Worm (Caenorhabditis elegans) whole organism, L1 larva: ENCODE measurements around the gene srr-4.

Experiments
- F16B12.6 ChIP-seq: fragments of 150-350 bp; optimal IDR thresholded peaks from 2 replicates; lab custom pipeline; 2014; ENCODE audit warnings: missing biosample characterization, missing genetic modification characterization
- aha-1 ChIP-seq: fragments of 150-350 bp; optimal IDR thresholded peaks from 2 replicates; lab custom pipeline; 2014; ENCODE audit warnings: missing biosample characterization, missing genetic modification characterization
- aly-2 ChIP-seq: fragments of 150-350 bp; optimal IDR thresholded peaks from 2 replicates; lab custom pipeline; 2014; ENCODE audit warnings: missing biosample characterization, missing genetic modification characterization
- ama-1 ChIP-seq: fragments of 150-350 bp; optimal IDR thresholded peaks from 2 replicates; lab custom pipeline; 2014
- ceh-63 ChIP-seq: fragments of 200-800 bp; sonication (Bioruptor generic); optimal IDR thresholded peaks from 2 replicates; lab custom pipeline; 2018; ENCODE audit warnings: mild to moderate bottlenecking, missing genetic modification characterization, missing compliant biosample characterization
- ceh-88 ChIP-seq: fragments of 200-800 bp; sonication (Bioruptor generic); IDR thresholded peaks from 2 replicates; pipeline ENCODE4 v1.3.6; 2022; ENCODE audit warnings: missing genetic modification characterization, missing compliant biosample characterization
- ceh-90 ChIP-seq: sonication (generic microtip); optimal IDR thresholded peaks from 2 replicates; lab custom pipeline; 2016; ENCODE audit warnings: missing genetic modification characterization, missing compliant biosample characterization
- ces-1 ChIP-seq: fragments of 150-350 bp; optimal IDR thresholded peaks from 2 replicates; lab custom pipeline; 2014; ENCODE audit warnings: missing biosample characterization, missing genetic modification reagents, missing genetic modification characterization
- dsc-1 ChIP-seq: sonication (generic microtip); optimal IDR thresholded peaks from 2 replicates; lab custom pipeline; 2016; ENCODE audit warnings: mild to moderate bottlenecking, missing genetic modification characterization, missing compliant biosample characterization
- egl-13 ChIP-seq: sonication (generic microtip); optimal IDR thresholded peaks from 2 replicates; lab custom pipeline; 2016; ENCODE audit warnings: missing genotype, missing genetic modification reagents, missing genetic modification characterization, missing compliant biosample characterization
- egl-27 ChIP-seq, 2 experiments: fragments of 150-350 bp in 1 of 2; sonication (generic microtip); optimal IDR thresholded peaks; 3 replicates each; lab custom pipeline; 2017 to 2018; ENCODE audit warnings: missing biosample characterization in 2 of 2, missing genetic modification characterization in 2 of 2, missing genetic modification reagents in 2 of 2
- elt-2 ChIP-seq: sonication (generic microtip); optimal IDR thresholded peaks from 2 replicates; lab custom pipeline; 2016; ENCODE audit warnings: missing genetic modification characterization, mild to moderate bottlenecking, inconsistent platforms, missing compliant biosample characterization, missing genetic modification reagents
- fkh-10 ChIP-seq: sonication (generic microtip); optimal IDR thresholded peaks from 2 replicates; lab custom pipeline; 2017; ENCODE audit warnings: missing biosample characterization, missing genetic modification reagents, missing genetic modification characterization
- fkh-4 ChIP-seq: sonication (generic microtip); optimal IDR thresholded peaks from 2 replicates; lab custom pipeline; 2016; ENCODE audit warnings: missing compliant biosample characterization, missing genetic modification characterization, borderline replicate concordance
- fkh-8 ChIP-seq: sonication (generic microtip); optimal IDR thresholded peaks from 2 replicates; lab custom pipeline; 2016; ENCODE audit warnings: mild to moderate bottlenecking, missing genetic modification characterization, missing compliant biosample characterization
- fos-1 ChIP-seq: fragments of 150-350 bp; optimal IDR thresholded peaks from 2 replicates; lab custom pipeline; 2014; ENCODE audit warnings: missing biosample characterization, missing genetic modification characterization
- hlh-17 ChIP-seq: fragments of 200-800 bp; sonication (Bioruptor generic); optimal IDR thresholded peaks from 2 replicates; lab custom pipeline; 2018; ENCODE audit warnings: missing genetic modification characterization, mild to moderate bottlenecking, missing compliant biosample characterization, moderate library complexity, borderline replicate concordance
- hlh-4 ChIP-seq: sonication (generic microtip); optimal IDR thresholded peaks from 2 replicates; lab custom pipeline; 2016; ENCODE audit warnings: mild to moderate bottlenecking, missing genetic modification characterization, missing compliant biosample characterization
- hpl-2 ChIP-seq: fragments of 150-350 bp; optimal IDR thresholded peaks from 2 replicates; lab custom pipeline; 2014; ENCODE audit warnings: missing biosample characterization, missing genetic modification reagents, missing genetic modification characterization
- irx-1 ChIP-seq: sonication (generic microtip); optimal IDR thresholded peaks from 2 replicates; lab custom pipeline; 2016; ENCODE audit warnings: missing genetic modification characterization, missing compliant biosample characterization
- isw-1 ChIP-seq: fragments of 200-800 bp; sonication (Bioruptor generic); IDR thresholded peaks from 2 replicates; pipeline ENCODE4 v1.3.6; 2022; ENCODE audit warnings: missing genetic modification characterization, missing compliant biosample characterization
- jun-1 ChIP-seq: fragments of 150-350 bp; optimal IDR thresholded peaks from 2 replicates; lab custom pipeline; 2014; ENCODE audit warnings: missing biosample characterization, missing genetic modification reagents, missing genetic modification characterization
- lin-13 ChIP-seq: fragments of 150-350 bp; optimal IDR thresholded peaks from 2 replicates; lab custom pipeline; 2014; ENCODE audit warnings: missing biosample characterization, missing genetic modification reagents, missing genetic modification characterization
- lin-14 ChIP-seq: fragments of 200-800 bp; sonication (Bioruptor generic); optimal IDR thresholded peaks from 2 replicates; lab custom pipeline; 2018; ENCODE audit warnings: mild to moderate bottlenecking, missing genetic modification characterization, moderate library complexity, missing compliant biosample characterization
- lin-35 ChIP-seq, 2 experiments: fragments of 150-350 bp; optimal IDR thresholded peaks; 2 replicates each; lab custom pipeline; 2014; ENCODE audit warnings: missing biosample characterization in 2 of 2, missing genetic modification characterization in 2 of 2, missing genetic modification reagents in 2 of 2
- lir-3 ChIP-seq: sonication (generic microtip); optimal IDR thresholded peaks from 2 replicates; lab custom pipeline; 2016; ENCODE audit warnings: mild to moderate bottlenecking, missing genetic modification characterization, moderate library complexity, missing compliant biosample characterization; ENCODE audit not compliant: poor library complexity
- mab-9 ChIP-seq: fragments of 200-800 bp; sonication (Bioruptor generic); IDR thresholded peaks from 2 replicates; pipeline ENCODE4 v1.3.6; 2022; ENCODE audit warnings: missing genetic modification reagents, missing genetic modification characterization, missing compliant biosample characterization
- mdl-1 ChIP-seq, 2 experiments: fragments of 150-350 bp; optimal IDR thresholded peaks; 2 replicates each; lab custom pipeline; 2014 to 2017; ENCODE audit warnings: missing biosample characterization in 2 of 2, missing genetic modification characterization in 2 of 2, inconsistent platforms in 1 of 2
- mef-2 ChIP-seq: fragments of 150-350 bp; optimal IDR thresholded peaks from 2 replicates; lab custom pipeline; 2014; ENCODE audit warnings: missing biosample characterization, missing genetic modification characterization
- nhr-11 ChIP-seq: fragments of 150-350 bp; optimal IDR thresholded peaks from 2 replicates; lab custom pipeline; 2014; ENCODE audit warnings: missing biosample characterization, missing genetic modification characterization
- nhr-12 ChIP-seq: sonication (generic microtip); optimal IDR thresholded peaks from 2 replicates; lab custom pipeline; 2017; ENCODE audit warnings: missing biosample characterization, missing genetic modification characterization
- nhr-19 ChIP-seq: fragments of 200-800 bp; sonication (Bioruptor generic); conservative IDR thresholded peaks from 2 replicates; pipeline ENCODE4 v1.3.6; 2022; ENCODE audit warnings: missing genetic modification characterization, missing compliant biosample characterization
- nhr-237 ChIP-seq: fragments of 150-350 bp; optimal IDR thresholded peaks from 2 replicates; lab custom pipeline; 2014; ENCODE audit warnings: missing biosample characterization, missing genetic modification characterization
- nhr-28 ChIP-seq: fragments of 150-350 bp; optimal IDR thresholded peaks from 2 replicates; lab custom pipeline; 2014; ENCODE audit warnings: missing biosample characterization, missing genetic modification characterization
- nhr-47 ChIP-seq: sonication (generic microtip); optimal IDR thresholded peaks from 2 replicates; lab custom pipeline; 2016; ENCODE audit warnings: mild to moderate bottlenecking, missing genetic modification characterization, moderate library complexity, missing compliant biosample characterization
- nhr-76 ChIP-seq: sonication (generic microtip); optimal IDR thresholded peaks from 2 replicates; lab custom pipeline; 2017; ENCODE audit warnings: missing biosample characterization, missing genetic modification characterization
- nhr-84 ChIP-seq: sonication (generic microtip); optimal IDR thresholded peaks from 2 replicates; lab custom pipeline; 2017; ENCODE audit warnings: missing biosample characterization, missing genetic modification characterization
- nhr-85 ChIP-seq: sonication (generic microtip); peaks from one replicate; lab custom pipeline; 2016; ENCODE audit warnings: missing genetic modification characterization, inconsistent platforms, missing compliant biosample characterization
- nhr-90 ChIP-seq: sonication (generic microtip); optimal IDR thresholded peaks from 2 replicates; lab custom pipeline; 2016; ENCODE audit warnings: mild to moderate bottlenecking, missing genetic modification characterization, missing compliant biosample characterization; ENCODE audit not compliant: poor library complexity
- pag-3 ChIP-seq: sonication (generic microtip); optimal IDR thresholded peaks from 2 replicates; lab custom pipeline; 2017; ENCODE audit warnings: missing genetic modification characterization, mild to moderate bottlenecking, missing compliant biosample characterization, antibody characterized with exemption, borderline replicate concordance; ENCODE audit not compliant: insufficient read depth
- pax-3 ChIP-seq: fragments of 200-800 bp; sonication (Bioruptor generic); optimal IDR thresholded peaks from 2 replicates; lab custom pipeline; 2018; ENCODE audit warnings: mild to moderate bottlenecking, missing genetic modification characterization, moderate library complexity, missing compliant biosample characterization
- pqm-1 ChIP-seq: sonication (generic microtip); optimal IDR thresholded peaks from 3 replicates; lab custom pipeline; 2017; ENCODE audit warnings: missing biosample characterization, missing genetic modification characterization
- rnt-1 ChIP-seq: sonication (generic microtip); optimal IDR thresholded peaks from 2 replicates; lab custom pipeline; 2016; ENCODE audit warnings: mild to moderate bottlenecking, missing genetic modification characterization, moderate library complexity, missing compliant biosample characterization
- skn-1 ChIP-seq: fragments of 150-350 bp; optimal IDR thresholded peaks from 2 replicates; lab custom pipeline; 2014; ENCODE audit warnings: missing biosample characterization, missing genetic modification characterization
- swsn-7 ChIP-seq: sonication (generic microtip); optimal IDR thresholded peaks from 2 replicates; lab custom pipeline; 2016; ENCODE audit warnings: missing genetic modification characterization, missing compliant biosample characterization
- unc-130 ChIP-seq: fragments of 150-350 bp; optimal IDR thresholded peaks from 2 replicates; lab custom pipeline; 2017; ENCODE audit warnings: missing biosample characterization, missing genetic modification characterization, inconsistent platforms
- unc-30 ChIP-seq: sonication (generic microtip); optimal IDR thresholded peaks from 2 replicates; lab custom pipeline; 2017; ENCODE audit warnings: missing biosample characterization, missing genetic modification characterization
- unc-62 ChIP-seq: fragments of 150-350 bp; optimal IDR thresholded peaks from 2 replicates; lab custom pipeline; 2014; ENCODE audit warnings: missing biosample characterization, missing genetic modification reagents, missing genetic modification characterization
- unc-86 ChIP-seq: sonication (generic microtip); optimal IDR thresholded peaks from 2 replicates; lab custom pipeline; 2016; ENCODE audit warnings: missing genetic modification characterization, missing compliant biosample characterization
- unc-98 ChIP-seq: fragments of 200-800 bp; sonication (Bioruptor generic); IDR thresholded peaks from 2 replicates; pipeline ENCODE4 v1.3.6; 2022; ENCODE audit warnings: missing genetic modification characterization, missing compliant biosample characterization
- vab-15 ChIP-seq: sonication (generic microtip); optimal IDR thresholded peaks from 2 replicates; lab custom pipeline; 2017; ENCODE audit warnings: missing genotype, mild to moderate bottlenecking, missing genetic modification characterization, missing compliant biosample characterization
- xbp-1 ChIP-seq: sonication (generic microtip); optimal IDR thresholded peaks from 2 replicates; lab custom pipeline; 2016; ENCODE audit warnings: missing genetic modification characterization, missing compliant biosample characterization
- zip-4 ChIP-seq: fragments of 200-800 bp; sonication (Bioruptor generic); optimal IDR thresholded peaks from 2 replicates; lab custom pipeline; 2018; ENCODE audit warnings: mild to moderate bottlenecking, missing genetic modification characterization, moderate library complexity, missing compliant biosample characterization
- ztf-4 ChIP-seq: fragments of 150-350 bp; optimal IDR thresholded peaks from 2 replicates; lab custom pipeline; 2014; ENCODE audit warnings: missing biosample characterization, missing genetic modification characterization

srr-4 gene

ce11 chrV:5032176-5032575 lies 13.2 kb downstream of the srr-4 start (continued):
- TF ChIP-seq fkh-8 (tag; lab: Kevin White, UChicago) (no peak), mab-9 (GFP tag; lab: Robert Waterston, UW) (no peak), elt-2 (no peak), ceh-90 (tag; lab: Kevin White, UChicago) (no peak), nhr-11 (tag; lab: Kevin White, UChicago) (no peak), vab-15 (no peak), lin-14 (GFP tag; lab: Kevin White, UChicago) (peak; percentile 69), F16B12.6 (tag; lab: Kevin White, UChicago) (no peak), skn-1 (tag; lab: Kevin White, UChicago) (no peak), nhr-47 (tag; lab: Kevin White, UChicago) (no peak), nhr-237 (tag; lab: Kevin White, UChicago) (no peak), mef-2 (tag; lab: Kevin White, UChicago) (no peak), aly-2 (tag; lab: Kevin White, UChicago) (no peak), egl-27 (tag; optimal IDR thresholded peaks at IDR 0.05; lab: Kevin White, UChicago) (no peak), egl-13 (no peak), ztf-4 (tag; lab: Kevin White, UChicago) (no peak), nhr-90 (no peak), aha-1 (tag; lab: Kevin White, UChicago) (no peak), fos-1 (tag; lab: Kevin White, UChicago) (no peak), fkh-4 (tag; lab: Kevin White, UChicago) (no peak), unc-62 (GFP tag; lab: Kevin White, UChicago) (no peak), nhr-76 (tag; lab: Kevin White, UChicago) (no peak), nhr-85 (tag; lab: Kevin White, UChicago) (peak; percentile 88), isw-1 (GFP tag; lab: Robert Waterston, UW) (no peak), unc-30 (tag; lab: Kevin White, UChicago) (no peak), unc-98 (GFP tag; lab: Robert Waterston, UW) (no peak), hlh-4 (no peak), dsc-1 (tag; lab: Kevin White, UChicago) (no peak), ceh-63 (no peak), jun-1 (tag; lab: Kevin White, UChicago) (no peak), fkh-10 (GFP tag; lab: Kevin White, UChicago) (no peak), pag-3 (tag; lab: Kevin White, UChicago) (no peak), ces-1 (GFP tag; lab: Kevin White, UChicago) (no peak), nhr-19 (GFP tag; lab: Robert Waterston, UW) (no peak; the same call in 1 of the 2 replicates), nhr-84 (no peak), unc-130 (tag; lab: Kevin White, UChicago) (no peak), hlh-17 (GFP tag; lab: Kevin White, UChicago) (no peak), mdl-1 (tag; optimal IDR thresholded peaks at IDR 0.05; lab: Kevin White, UChicago) (peak in 1 of 2 experiments; percentile 86), hpl-2 (GFP tag; lab: Kevin White, UChicago) (no peak), lir-3 (tag; lab: Kevin White, UChicago) (no peak), irx-1 (tag; lab: Kevin White, UChicago) (no peak), swsn-7 (no peak), ama-1 (lab: Kevin White, UChicago) (no peak), rnt-1 (tag; lab: Kevin White, UChicago) (peak; percentile 50), pqm-1 (tag; lab: Kevin White, UChicago) (no peak), pax-3 (tag; lab: Kevin White, UChicago) (no peak), nhr-12 (tag; lab: Kevin White, UChicago) (no peak), nhr-28 (tag; lab: Kevin White, UChicago) (no peak), zip-4 (GFP tag; lab: Kevin White, UChicago) (no peak), ceh-88 (no peak), lin-35 (GFP tag; optimal IDR thresholded peaks at IDR 0.05; lab: Kevin White, UChicago) (peak in 1 of 2 experiments; percentile 41), unc-86 (tag; lab: Kevin White, UChicago) (no peak), xbp-1 (no peak), lin-13 (GFP tag; lab: Kevin White, UChicago) (no peak)
